Worm (Caenorhabditis elegans) whole organism, L2 larva: ENCODE results near the gene nspc-4.

Experiments used
- C34F6.9 ChIP-seq: fragments of 150-350 bp; optimal IDR thresholded peaks from 2 replicates; lab custom pipeline; 2014; ENCODE audit warnings: missing biosample characterization, missing genetic modification characterization
- F13H6.1 ChIP-seq: sonication (generic microtip); optimal IDR thresholded peaks from 2 replicates; lab custom pipeline; 2016; ENCODE audit warnings: missing genetic modification characterization, missing compliant biosample characterization
- R02D3.7 ChIP-seq: fragments of 150-350 bp; optimal IDR thresholded peaks from 2 replicates; lab custom pipeline; 2014; ENCODE audit warnings: missing biosample characterization, missing genetic modification characterization
- Y55F3AM.14 ChIP-seq: fragments of 200-800 bp; sonication (Bioruptor generic); optimal IDR thresholded peaks from 2 replicates; lab custom pipeline; 2018; ENCODE audit warnings: mild to moderate bottlenecking, missing genetic modification characterization, missing compliant biosample characterization
- ZK546.5 ChIP-seq: sonication (generic microtip); optimal IDR thresholded peaks from 2 replicates; lab custom pipeline; 2017; ENCODE audit warnings: missing biosample characterization, missing genetic modification characterization
- alr-1 ChIP-seq: fragments of 150-350 bp; optimal IDR thresholded peaks from 2 replicates; lab custom pipeline; 2014; ENCODE audit warnings: missing biosample characterization, missing genetic modification characterization
- aly-2 ChIP-seq: fragments of 150-350 bp; optimal IDR thresholded peaks from 2 replicates; lab custom pipeline; 2014; ENCODE audit warnings: missing biosample characterization, missing genetic modification characterization
- ama-1 ChIP-seq: fragments of 150-350 bp; optimal IDR thresholded peaks from 2 replicates; lab custom pipeline; 2018; ENCODE audit warnings: inconsistent platforms
- blmp-1 ChIP-seq: sonication (generic microtip); optimal IDR thresholded peaks from 2 replicates; lab custom pipeline; 2017; ENCODE audit warnings: missing genetic modification characterization, mild to moderate bottlenecking, missing compliant biosample characterization, antibody characterized with exemption, moderate library complexity; ENCODE audit not compliant: insufficient read depth
- ceh-16 ChIP-seq: fragments of 150-350 bp; optimal IDR thresholded peaks from 2 replicates; lab custom pipeline; 2014; ENCODE audit warnings: missing biosample characterization, missing genetic modification characterization
- crh-2 ChIP-seq: sonication (generic microtip); optimal IDR thresholded peaks from 2 replicates; lab custom pipeline; 2017; ENCODE audit warnings: missing biosample characterization, missing genetic modification characterization
- dmd-4 ChIP-seq: sonication (generic microtip); optimal IDR thresholded peaks from 2 replicates; lab custom pipeline; 2017; ENCODE audit warnings: missing biosample characterization, missing genetic modification characterization
- egl-27 ChIP-seq: sonication (generic microtip); optimal IDR thresholded peaks from 3 replicates; lab custom pipeline; 2017; ENCODE audit warnings: missing biosample characterization, missing genetic modification reagents, missing genetic modification characterization
- elt-3 ChIP-seq: sonication (generic microtip); optimal IDR thresholded peaks from 2 replicates; lab custom pipeline; 2017; ENCODE audit warnings: missing biosample characterization, missing genetic modification characterization
- fos-1 ChIP-seq: fragments of 150-350 bp; optimal IDR thresholded peaks from 2 replicates; lab custom pipeline; 2014; ENCODE audit warnings: missing biosample characterization, missing genetic modification characterization
- gmeb-1 ChIP-seq: fragments of 150-350 bp; optimal IDR thresholded peaks from 2 replicates; lab custom pipeline; 2014; ENCODE audit warnings: missing biosample characterization, missing genetic modification characterization
- lin-11 ChIP-seq: fragments of 150-350 bp; sonication (generic microtip); optimal IDR thresholded peaks from 2 replicates; lab custom pipeline; 2014; ENCODE audit warnings: missing biosample characterization, missing genetic modification characterization, inconsistent platforms, mixed read lengths
- lin-13 ChIP-seq: fragments of 150-350 bp; optimal IDR thresholded peaks from 2 replicates; lab custom pipeline; 2014; ENCODE audit warnings: missing biosample characterization, missing genetic modification reagents, missing genetic modification characterization
- lin-39 ChIP-seq: fragments of 150-350 bp; optimal IDR thresholded peaks from 2 replicates; lab custom pipeline; 2014; ENCODE audit warnings: missing biosample characterization, missing genetic modification reagents, missing genetic modification characterization
- lsy-2 ChIP-seq, 2 experiments: fragments of 150-350 bp in 1 of 2; sonication (generic microtip) in 1 of 2; optimal IDR thresholded peaks; 2 replicates each; lab custom pipeline; 2014 to 2017; ENCODE audit warnings: missing biosample characterization in 2 of 2, missing genetic modification characterization in 2 of 2
- mab-5 ChIP-seq: fragments of 150-350 bp; optimal IDR thresholded peaks from 2 replicates; lab custom pipeline; 2014; ENCODE audit warnings: missing biosample characterization, missing genetic modification characterization
- mbf-1 ChIP-seq: sonication (generic microtip); optimal IDR thresholded peaks from 2 replicates; lab custom pipeline; 2017; ENCODE audit warnings: missing biosample characterization, missing genetic modification characterization
- mdl-1 ChIP-seq, 2 experiments: fragments of 150-350 bp in 1 of 2; sonication (generic microtip) in 1 of 2; optimal IDR thresholded peaks; 2 replicates each; lab custom pipeline; 2017; ENCODE audit warnings: missing biosample characterization in 2 of 2, missing genetic modification characterization in 2 of 2
- nhr-10 ChIP-seq: sonication (generic microtip); optimal IDR thresholded peaks from 2 replicates; lab custom pipeline; 2017; ENCODE audit warnings: missing biosample characterization, missing genetic modification characterization
- nhr-11 ChIP-seq: fragments of 150-350 bp; optimal IDR thresholded peaks from 2 replicates; lab custom pipeline; 2014; ENCODE audit warnings: missing biosample characterization, missing genetic modification characterization
- nhr-129 ChIP-seq: fragments of 150-350 bp; optimal IDR thresholded peaks from 2 replicates; lab custom pipeline; 2014; ENCODE audit warnings: missing biosample characterization, missing genetic modification characterization
- nhr-21 ChIP-seq: fragments of 150-350 bp; optimal IDR thresholded peaks from 2 replicates; lab custom pipeline; 2014; ENCODE audit warnings: missing biosample characterization, missing genetic modification characterization
- nhr-25 ChIP-seq: fragments of 150-350 bp; sonication (generic microtip); optimal IDR thresholded peaks from 3 replicates; lab custom pipeline; 2014; ENCODE audit warnings: missing biosample characterization, missing genetic modification characterization
- nhr-6 ChIP-seq: fragments of 150-350 bp; optimal IDR thresholded peaks from 2 replicates; lab custom pipeline; 2014; ENCODE audit warnings: missing biosample characterization, missing genetic modification characterization
- nhr-77 ChIP-seq: fragments of 150-350 bp; optimal IDR thresholded peaks from 2 replicates; lab custom pipeline; 2014; ENCODE audit warnings: missing biosample characterization, missing genetic modification characterization
- peb-1 ChIP-seq: fragments of 150-350 bp; optimal IDR thresholded peaks from 2 replicates; lab custom pipeline; 2014; ENCODE audit warnings: missing biosample characterization, missing genetic modification characterization
- sem-4 ChIP-seq: fragments of 150-350 bp; optimal IDR thresholded peaks from 2 replicates; lab custom pipeline; 2014; ENCODE audit warnings: missing biosample characterization, missing genetic modification reagents, missing genetic modification characterization
- sma-3 ChIP-seq: sonication (generic microtip); optimal IDR thresholded peaks from 2 replicates; lab custom pipeline; 2016; ENCODE audit warnings: missing genetic modification reagents, missing genetic modification characterization, missing compliant biosample characterization
- sma-9 ChIP-seq, 2 experiments: fragments of 150-350 bp in 1 of 2; sonication (generic microtip) in 1 of 2; optimal IDR thresholded peaks; 2 replicates each; lab custom pipeline; 2014 to 2016; ENCODE audit warnings: missing genetic modification characterization in 2 of 2, mild to moderate bottlenecking in 1 of 2, missing biosample characterization in 1 of 2, missing compliant biosample characterization in 1 of 2, missing genetic modification reagents in 1 of 2, moderate library complexity in 1 of 2
- snpc-4 ChIP-seq: fragments of 150-350 bp; optimal IDR thresholded peaks from 2 replicates; lab custom pipeline; 2014; ENCODE audit warnings: missing biosample characterization, missing genetic modification characterization
- unc-39 ChIP-seq: fragments of 150-350 bp; optimal IDR thresholded peaks from 2 replicates; lab custom pipeline; 2014; ENCODE audit warnings: missing biosample characterization, missing genetic modification characterization
- unc-55 ChIP-seq: fragments of 150-350 bp; sonication (generic microtip); optimal IDR thresholded peaks from 3 replicates; lab custom pipeline; 2014; ENCODE audit warnings: missing biosample characterization, missing genetic modification reagents, missing genetic modification characterization
- unc-62 ChIP-seq: fragments of 150-350 bp; optimal IDR thresholded peaks from 2 replicates; lab custom pipeline; 2014; ENCODE audit warnings: missing biosample characterization, missing genetic modification reagents, missing genetic modification characterization
- zag-1 ChIP-seq: fragments of 150-350 bp; optimal IDR thresholded peaks from 2 replicates; lab custom pipeline; 2014; ENCODE audit warnings: missing biosample characterization, missing genetic modification characterization
- ztf-1 ChIP-seq: fragments of 200-800 bp; sonication (Bioruptor generic); conservative IDR thresholded peaks from 2 replicates; pipeline ENCODE4 v1.3.6; 2022; ENCODE audit warnings: missing genetic modification characterization, missing compliant biosample characterization
- ztf-11 ChIP-seq: sonication (generic microtip); optimal IDR thresholded peaks from 2 replicates; lab custom pipeline; 2017; ENCODE audit warnings: missing biosample characterization, missing genetic modification characterization

nspc-4 gene

DNA sequence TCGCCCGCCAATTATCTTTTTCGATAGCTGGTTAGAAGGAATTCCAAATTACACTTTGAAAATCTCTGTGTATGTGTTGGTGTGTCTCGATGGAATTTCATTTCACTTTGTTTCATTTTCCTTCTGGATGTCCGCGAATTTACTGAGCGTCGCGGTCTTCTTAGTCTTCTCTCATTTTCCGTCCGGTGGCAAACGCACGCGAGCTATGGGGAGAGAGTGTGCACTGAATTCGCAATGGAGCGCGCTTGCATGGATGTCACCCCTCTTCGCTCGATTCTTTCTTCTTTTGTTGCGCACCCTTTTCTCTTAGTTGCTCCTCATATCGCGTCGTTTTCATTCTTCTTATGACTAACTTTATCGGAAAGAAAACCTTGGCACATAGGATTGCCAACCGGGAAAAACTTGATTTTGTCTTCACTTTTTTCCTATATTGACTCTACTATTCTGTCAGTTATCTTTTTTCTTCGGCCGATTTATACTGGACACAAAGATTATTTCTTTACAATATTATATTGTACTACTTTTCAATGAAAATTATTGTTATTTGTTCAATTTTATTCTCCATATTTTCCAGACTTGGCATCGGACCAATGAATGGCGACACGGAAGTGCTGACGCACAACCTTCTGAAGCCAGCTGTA, 13.6 kb upstream of the nspc-4 start, which contains the start of gene dhhc-14 (continued):
- TF ChIP-seq dmd-4 (tag; lab: Kevin White, UChicago), result no peak
- peak; percentile 48 for TF ChIP-seq fos-1
- peak; percentile 28 for TF ChIP-seq snpc-4 (tag; lab: Kevin White, UChicago)
- TF ChIP-seq nhr-10, result no peak
- TF ChIP-seq gmeb-1 (tag; lab: Kevin White, UChicago), result no peak
- TF ChIP-seq mbf-1 (tag; lab: Kevin White, UChicago), result no peak

DNA sequence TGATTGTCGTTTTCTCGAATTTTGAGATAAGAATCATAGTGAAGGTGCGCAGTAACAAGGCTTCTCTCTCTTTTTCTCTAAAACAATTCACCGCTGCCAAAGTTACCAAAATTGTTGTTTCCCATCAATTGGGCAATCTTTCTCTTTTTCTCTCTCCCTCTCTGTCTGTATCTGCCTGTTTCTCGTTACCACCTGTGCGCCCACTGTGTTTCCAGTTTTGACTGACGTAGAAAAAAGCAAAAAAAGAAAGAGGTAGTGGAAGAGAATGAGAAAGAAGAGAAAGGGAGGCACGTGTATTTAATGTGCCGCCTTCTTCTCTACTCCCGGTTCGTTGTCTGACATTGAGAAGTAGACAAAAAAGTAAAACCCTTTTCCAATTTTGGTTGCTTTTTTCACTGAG, 11.9 kb upstream of the nspc-4 start:
- TF ChIP-seq lin-13 (GFP tag; lab: Kevin White, UChicago) (peak; percentile 41), lin-39 (tag; lab: Kevin White, UChicago) (no peak), nhr-25 (tag; lab: Kevin White, UChicago) (peak; percentile 95), sma-3 (peak; percentile 70), nhr-129 (peak; percentile 72), nhr-21 (tag; lab: Kevin White, UChicago) (peak; percentile 66), mbf-1 (tag; lab: Kevin White, UChicago) (no peak), mab-5 (no peak), alr-1 (no peak), ceh-16 (tag; lab: Kevin White, UChicago) (peak; percentile 77), sma-9 (GFP tag; optimal IDR thresholded peaks at IDR 0.05; lab: Kevin White, UChicago) (peak; percentile 82), sma-9 (tag; optimal IDR thresholded peaks at IDR 0.05; lab: Kevin White, UChicago) (no peak), nhr-77 (no peak), lsy-2 (tag; optimal IDR thresholded peaks at IDR 0.05; lab: Kevin White, UChicago) (peak in 1 of 2 experiments; percentile 40), unc-62 (no peak), sem-4 (peak; percentile 41), peb-1 (tag; lab: Kevin White, UChicago) (no peak), F13H6.1 (tag; lab: Kevin White, UChicago) (peak; percentile 64), crh-2 (tag; lab: Kevin White, UChicago) (peak; percentile 80), blmp-1 (tag; lab: Kevin White, UChicago) (peak; percentile 94), ama-1 (lab: Kevin White, UChicago) (no peak), mdl-1 (tag; optimal IDR thresholded peaks at IDR 0.05; lab: Kevin White, UChicago) (peak; percentile 49 to 88), nhr-6 (tag; lab: Kevin White, UChicago) (peak; percentile 73), C34F6.9 (tag; lab: Kevin White, UChicago) (peak; percentile 68), egl-27 (tag; lab: Kevin White, UChicago) (peak; percentile 40), fos-1 (peak; percentile 66), ztf-11 (tag; lab: Kevin White, UChicago) (no peak), gmeb-1 (tag; lab: Kevin White, UChicago) (peak; percentile 47)

DNA sequence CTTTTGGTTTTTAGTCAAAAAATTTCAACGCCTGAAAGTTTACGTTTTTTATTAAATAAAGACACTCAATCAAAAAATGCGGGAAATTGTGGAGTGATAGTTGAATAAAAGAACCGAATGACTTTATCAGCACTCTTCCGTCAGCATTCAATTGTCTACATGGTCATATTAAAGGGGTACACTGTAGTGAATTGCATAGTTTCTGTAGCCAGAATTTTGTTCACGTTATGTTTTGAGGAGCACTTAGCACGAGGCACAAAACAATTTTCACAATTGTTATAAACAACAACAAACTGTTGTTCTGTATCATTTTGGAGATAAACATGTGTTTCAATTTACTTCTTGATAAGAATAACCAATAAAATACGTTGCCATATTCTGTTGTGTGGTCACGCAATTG, 10.9 kb upstream of the nspc-4 start, which contains the start of gene D2021.4:
Gene D2021.4, minus strand, starts transcription at position 48 of the 400 bp plus-strand sequence.
- TF ChIP-seq crh-2 (tag; lab: Kevin White, UChicago) (peak; percentile 52), peb-1 (tag; lab: Kevin White, UChicago) (no peak), F13H6.1 (tag; lab: Kevin White, UChicago) (peak; percentile 46), aly-2 (no peak), sma-9 (GFP tag; optimal IDR thresholded peaks at IDR 0.05; lab: Kevin White, UChicago) (peak; percentile 24), sma-9 (tag; optimal IDR thresholded peaks at IDR 0.05; lab: Kevin White, UChicago) (no peak), fos-1 (peak; percentile 34)
- TF ChIP-seq, all 48 proteins: peak for 4

DNA sequence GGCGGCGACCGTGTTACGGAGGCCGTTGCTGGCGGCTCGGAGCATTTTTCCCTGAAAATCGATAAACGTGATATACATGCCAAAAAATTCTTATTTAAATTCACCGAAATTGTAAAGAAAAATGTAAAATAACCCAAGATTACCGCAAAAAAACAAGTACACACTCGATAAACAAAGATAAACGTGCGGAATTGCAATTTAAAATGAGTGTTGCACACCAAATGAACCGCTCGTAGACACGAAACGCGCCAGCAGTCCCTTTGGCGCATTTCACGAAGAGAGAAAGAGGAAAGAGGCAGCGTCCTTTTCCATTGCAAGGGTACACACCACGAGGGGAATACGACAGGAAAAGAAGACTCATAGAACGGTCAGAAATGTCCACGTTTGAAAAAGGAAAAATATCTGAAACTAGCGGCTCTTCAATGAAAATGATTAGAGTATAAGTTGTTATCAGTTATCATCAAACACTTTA, 7.8 kb upstream of the nspc-4 start, which contains the start of gene sdha-1:
Gene sdha-1, minus strand, starts transcription at position 51 of the 472 bp plus-strand sequence.
- TF ChIP-seq R02D3.7, result no peak
- peak; percentile 88 for TF ChIP-seq sma-3
- TF ChIP-seq mbf-1 (tag; lab: Kevin White, UChicago), result no peak
- peak; percentile 90 for TF ChIP-seq nhr-6 (tag; lab: Kevin White, UChicago)
- TF ChIP-seq Y55F3AM.14 (GFP tag; lab: Kevin White, UChicago), result peak; percentile 12
- no peak for TF ChIP-seq ZK546.5
- peak; percentile 95 for TF ChIP-seq crh-2 (tag; lab: Kevin White, UChicago)
- no peak for TF ChIP-seq ztf-1
- no peak for TF ChIP-seq ama-1 (lab: Kevin White, UChicago)
- TF ChIP-seq F13H6.1 (tag; lab: Kevin White, UChicago), result peak; percentile 91
- no peak for TF ChIP-seq nhr-11 (tag; lab: Kevin White, UChicago)
- TF ChIP-seq lin-11, result peak; percentile 62
- peak; percentile 85 for TF ChIP-seq sem-4
- no peak for TF ChIP-seq unc-39 (tag; lab: Kevin White, UChicago)
- TF ChIP-seq nhr-25 (tag; lab: Kevin White, UChicago), result peak; percentile 84
- TF ChIP-seq gmeb-1 (tag; lab: Kevin White, UChicago), result peak; percentile 82
- peak; percentile 81 for TF ChIP-seq egl-27 (tag; lab: Kevin White, UChicago)
- TF ChIP-seq elt-3 (tag; lab: Kevin White, UChicago), result no peak
- TF ChIP-seq blmp-1 (tag; lab: Kevin White, UChicago), result no peak
- TF ChIP-seq unc-55 (GFP tag; lab: Kevin White, UChicago), result peak; percentile 86
- TF ChIP-seq zag-1 (tag; lab: Kevin White, UChicago), result peak; percentile 77
- TF ChIP-seq mdl-1 (tag; optimal IDR thresholded peaks at IDR 0.05; lab: Kevin White, UChicago), result peak; percentile 37 to 78
- TF ChIP-seq dmd-4 (tag; lab: Kevin White, UChicago), result no peak
- peak; percentile 73 for TF ChIP-seq nhr-21 (tag; lab: Kevin White, UChicago)
- TF ChIP-seq lsy-2 (tag; optimal IDR thresholded peaks at IDR 0.05; lab: Kevin White, UChicago), result peak; percentile 44 to 88
- TF ChIP-seq lin-39 (tag; lab: Kevin White, UChicago), result no peak
- peak; percentile 66 for TF ChIP-seq ceh-16 (tag; lab: Kevin White, UChicago)
- no peak for TF ChIP-seq alr-1
- TF ChIP-seq aly-2, result no peak
- TF ChIP-seq fos-1, result peak; percentile 90
- TF ChIP-seq peb-1 (tag; lab: Kevin White, UChicago), result no peak
- TF ChIP-seq nhr-10, result peak; percentile 16
